Worm (Caenorhabditis elegans) whole organism, late embryonic: ENCODE data around the gene ascc-1.

Source experiments
- C08G9.2 ChIP-seq: sonication (generic microtip); optimal IDR thresholded peaks from 2 replicates; lab custom pipeline; 2016; ENCODE audit warnings: mild to moderate bottlenecking, missing genetic modification characterization, moderate library complexity, missing compliant biosample characterization
- F13H6.1 ChIP-seq: sonication (generic microtip); optimal IDR thresholded peaks from 2 replicates; lab custom pipeline; 2016; ENCODE audit warnings: missing genetic modification characterization, missing compliant biosample characterization
- K02D7.2 ChIP-seq: sonication (generic microtip); optimal IDR thresholded peaks from 2 replicates; lab custom pipeline; 2017; ENCODE audit warnings: mild to moderate bottlenecking, missing genetic modification characterization, missing compliant biosample characterization
- K09A11.1 ChIP-seq: sonication (generic microtip); optimal IDR thresholded peaks from 2 replicates; lab custom pipeline; 2017; ENCODE audit warnings: antibody characterized with exemption, mild to moderate bottlenecking, missing genetic modification characterization, missing compliant biosample characterization; ENCODE audit not compliant: insufficient read depth
- T23F11.4 ChIP-seq: fragments of 200-800 bp; sonication (Bioruptor generic); optimal IDR thresholded peaks from 2 replicates; lab custom pipeline; 2018; ENCODE audit warnings: mild to moderate bottlenecking, missing genetic modification characterization, missing compliant biosample characterization
- Y22D7AL.16 ChIP-seq: sonication (generic microtip); optimal IDR thresholded peaks from 2 replicates; lab custom pipeline; 2016; ENCODE audit warnings: missing genetic modification characterization, missing compliant biosample characterization
- ama-1 ChIP-seq: fragments of 150-350 bp; optimal IDR thresholded peaks from 2 replicates; lab custom pipeline; 2014
- ceh-14 ChIP-seq: sonication (generic microtip); optimal IDR thresholded peaks from 2 replicates; lab custom pipeline; 2016; ENCODE audit warnings: missing genotype, missing genetic modification characterization, missing compliant biosample characterization
- ceh-18 ChIP-seq: sonication (generic microtip); optimal IDR thresholded peaks from 2 replicates; lab custom pipeline; 2016; ENCODE audit warnings: missing genetic modification characterization, missing compliant biosample characterization
- ceh-19 ChIP-seq: fragments of 200-800 bp; sonication (Bioruptor generic); optimal IDR thresholded peaks from 2 replicates; lab custom pipeline; 2018; ENCODE audit warnings: mild to moderate bottlenecking, missing genetic modification characterization, missing compliant biosample characterization
- ceh-22 ChIP-seq: sonication (generic microtip); optimal IDR thresholded peaks from 2 replicates; lab custom pipeline; 2017; ENCODE audit warnings: missing biosample characterization, missing genetic modification characterization
- ceh-30 ChIP-seq: fragments of 150-350 bp; optimal IDR thresholded peaks from 2 replicates; lab custom pipeline; 2014; ENCODE audit warnings: missing biosample characterization, missing genetic modification characterization
- ceh-31 ChIP-seq: sonication (generic microtip); optimal IDR thresholded peaks from 2 replicates; lab custom pipeline; 2016; ENCODE audit warnings: missing genetic modification characterization, missing compliant biosample characterization
- ceh-45 ChIP-seq: fragments of 200-800 bp; sonication (Bioruptor generic); IDR thresholded peaks from 2 replicates; pipeline ENCODE4 v1.3.6; 2022; ENCODE audit warnings: missing genetic modification reagents, missing genetic modification characterization, missing compliant biosample characterization
- ceh-48 ChIP-seq: sonication (generic microtip); optimal IDR thresholded peaks from 2 replicates; lab custom pipeline; 2016; ENCODE audit warnings: missing genetic modification characterization, inconsistent platforms, missing compliant biosample characterization
- ceh-9 ChIP-seq: sonication (generic microtip); optimal IDR thresholded peaks from 2 replicates; lab custom pipeline; 2016; ENCODE audit warnings: mild to moderate bottlenecking, missing genetic modification characterization, inconsistent platforms, missing compliant biosample characterization
- dmd-4 ChIP-seq: sonication (generic microtip); optimal IDR thresholded peaks from 2 replicates; lab custom pipeline; 2016; ENCODE audit warnings: borderline replicate concordance, missing genetic modification characterization, missing compliant biosample characterization
- elt-2 ChIP-seq: sonication (generic microtip); optimal IDR thresholded peaks from 2 replicates; lab custom pipeline; 2016; ENCODE audit warnings: missing genetic modification reagents, missing genetic modification characterization, missing compliant biosample characterization
- ets-4 ChIP-seq: sonication (generic microtip); optimal IDR thresholded peaks from 2 replicates; lab custom pipeline; 2016; ENCODE audit warnings: missing genetic modification characterization, missing compliant biosample characterization
- fax-1 ChIP-seq: sonication (generic microtip); optimal IDR thresholded peaks from 2 replicates; lab custom pipeline; 2016; ENCODE audit warnings: missing genotype, missing genetic modification characterization, missing compliant biosample characterization
- gmeb-2 ChIP-seq: sonication (generic microtip); optimal IDR thresholded peaks from 2 replicates; lab custom pipeline; 2016; ENCODE audit warnings: missing genetic modification characterization, inconsistent platforms, missing compliant biosample characterization
- hlh-13 ChIP-seq: fragments of 200-800 bp; sonication (Bioruptor generic); optimal IDR thresholded peaks from 2 replicates; lab custom pipeline; 2018; ENCODE audit warnings: mild to moderate bottlenecking, missing genetic modification characterization, missing compliant biosample characterization
- hlh-15 ChIP-seq: sonication (generic microtip); optimal IDR thresholded peaks from 2 replicates; lab custom pipeline; 2016; ENCODE audit warnings: missing genetic modification characterization, missing compliant biosample characterization
- hlh-6 ChIP-seq: sonication (generic microtip); optimal IDR thresholded peaks from 2 replicates; lab custom pipeline; 2016; ENCODE audit warnings: missing genotype, missing genetic modification characterization, missing compliant biosample characterization
- lim-6 ChIP-seq: sonication (generic microtip); optimal IDR thresholded peaks from 2 replicates; lab custom pipeline; 2016; ENCODE audit warnings: missing genetic modification characterization, missing compliant biosample characterization
- lin-11 ChIP-seq: fragments of 200-800 bp; sonication (Bioruptor generic); optimal IDR thresholded peaks from 2 replicates; lab custom pipeline; 2018; ENCODE audit warnings: mild to moderate bottlenecking, missing genetic modification characterization, missing compliant biosample characterization
- madf-2 ChIP-seq: sonication (generic microtip); optimal IDR thresholded peaks from 2 replicates; lab custom pipeline; 2017; ENCODE audit warnings: missing genetic modification characterization, missing compliant biosample characterization
- nhr-11 ChIP-seq: fragments of 150-350 bp; optimal IDR thresholded peaks from 2 replicates; lab custom pipeline; 2014; ENCODE audit warnings: missing biosample characterization, missing genetic modification characterization
- nhr-232 ChIP-seq: sonication (generic microtip); optimal IDR thresholded peaks from 2 replicates; lab custom pipeline; 2016; ENCODE audit warnings: missing genetic modification characterization, missing compliant biosample characterization
- odd-2 ChIP-seq: sonication (generic microtip); optimal IDR thresholded peaks from 2 replicates; lab custom pipeline; 2017; ENCODE audit warnings: antibody characterized with exemption, mild to moderate bottlenecking, missing genetic modification characterization, missing compliant biosample characterization
- pax-1 ChIP-seq: fragments of 150-350 bp; optimal IDR thresholded peaks from 2 replicates; lab custom pipeline; 2014; ENCODE audit warnings: missing biosample characterization, missing genetic modification characterization
- pros-1 ChIP-seq: fragments of 150-350 bp; optimal IDR thresholded peaks from 2 replicates; lab custom pipeline; 2014; ENCODE audit warnings: missing biosample characterization, missing genetic modification reagents, missing genetic modification characterization
- rnt-1 ChIP-seq: sonication (generic microtip); optimal IDR thresholded peaks from 2 replicates; lab custom pipeline; 2016; ENCODE audit warnings: missing genetic modification characterization, missing compliant biosample characterization
- sdc-2 ChIP-seq: sonication (generic microtip); optimal IDR thresholded peaks from 2 replicates; lab custom pipeline; 2016; ENCODE audit warnings: missing genotype, missing genetic modification characterization, missing compliant biosample characterization
- sox-2 ChIP-seq: fragments of 200-800 bp; sonication (Bioruptor generic); IDR thresholded peaks from 2 replicates; pipeline ENCODE4 v1.3.6; 2022; ENCODE audit warnings: missing genetic modification reagents, missing genetic modification characterization, missing compliant biosample characterization
- tbx-2 ChIP-seq: sonication (generic microtip); optimal IDR thresholded peaks from 2 replicates; lab custom pipeline; 2016; ENCODE audit warnings: missing genetic modification characterization, missing compliant biosample characterization
- unc-55 ChIP-seq: sonication (generic microtip); optimal IDR thresholded peaks from 2 replicates; lab custom pipeline; 2017; ENCODE audit warnings: missing biosample characterization, missing genetic modification reagents, missing genetic modification characterization
- unc-86 ChIP-seq: sonication (generic microtip); optimal IDR thresholded peaks from 2 replicates; lab custom pipeline; 2016; ENCODE audit warnings: missing genetic modification characterization, missing compliant biosample characterization

ascc-1 gene

DNA sequence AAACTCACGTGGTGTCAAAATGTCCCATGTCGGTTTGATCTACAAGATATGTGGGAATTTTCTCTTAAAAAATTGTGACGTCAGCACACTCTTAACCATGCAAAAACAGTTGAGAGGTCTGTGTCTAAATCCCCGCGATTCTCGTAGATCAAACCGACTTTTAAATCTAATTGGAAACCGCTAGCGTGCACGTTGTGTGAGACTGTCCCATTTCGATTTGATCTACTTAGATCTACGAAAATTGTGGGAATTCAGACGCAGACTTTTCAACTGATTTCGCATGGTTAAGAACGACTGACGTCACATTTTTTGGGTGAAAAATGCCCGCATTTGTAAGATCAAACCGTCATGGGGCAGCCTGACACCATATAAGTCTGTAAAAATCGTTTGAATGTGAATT, 403 bp downstream of the ascc-1 start:
- TF ChIP-seq ceh-45: no peak
- TF ChIP-seq ceh-14: no peak
- TF ChIP-seq ceh-18 (tag; lab: Kevin White, UChicago): no peak
- TF ChIP-seq K02D7.2: no peak
- no peak for TF ChIP-seq sdc-2 (tag; lab: Kevin White, UChicago)
- no peak for TF ChIP-seq fax-1 (tag; lab: Kevin White, UChicago)
- no peak for TF ChIP-seq F13H6.1 (tag; lab: Kevin White, UChicago)
- TF ChIP-seq hlh-6 (tag; lab: Kevin White, UChicago): no peak

ce11 chrII:60049-60448, 2.6 kb downstream of the ascc-1 start:
- no peak for TF ChIP-seq T23F11.4
- no peak for TF ChIP-seq ama-1 (lab: Kevin White, UChicago)
- no peak for TF ChIP-seq odd-2 (tag; lab: Kevin White, UChicago)
- no peak for TF ChIP-seq dmd-4
- no peak for TF ChIP-seq madf-2
- TF ChIP-seq ceh-48 (tag; lab: Kevin White, UChicago): no peak
- no peak for TF ChIP-seq sox-2 (GFP tag; lab: Robert Waterston, UW)
- no peak for TF ChIP-seq ceh-19 (GFP tag; lab: Kevin White, UChicago)
- TF ChIP-seq rnt-1 (tag; lab: Kevin White, UChicago): no peak
- TF ChIP-seq pax-1: no peak
- TF ChIP-seq, all 69 proteins: peak for 0

ce11 chrII:61013-61412, 3.5 kb downstream of the ascc-1 start, which contains the start of gene C23H3.2:
Gene C23H3.2, plus strand, starts transcription at chrII:61313.
- TF ChIP-seq ceh-22 (no peak), ceh-48 (tag; lab: Kevin White, UChicago) (no peak), hlh-13 (GFP tag; lab: Kevin White, UChicago) (no peak), madf-2 (no peak), ceh-9 (tag; lab: Kevin White, UChicago) (no peak), nhr-232 (no peak), fax-1 (tag; lab: Kevin White, UChicago) (no peak), unc-55 (no peak), dmd-4 (no peak), ceh-31 (tag; lab: Kevin White, UChicago) (no peak), unc-86 (tag; lab: Kevin White, UChicago) (no peak)

- TF ChIP-seq sox-2 (GFP tag; lab: Robert Waterston, UW) (no peak), unc-86 (tag; lab: Kevin White, UChicago) (no peak), K09A11.1 (tag; lab: Kevin White, UChicago) (no peak), tbx-2 (tag; lab: Kevin White, UChicago) (no peak), elt-2 (no peak), odd-2 (tag; lab: Kevin White, UChicago) (no peak), pax-1 (no peak), lin-11 (tag; lab: Kevin White, UChicago) (no peak), ama-1 (lab: Kevin White, UChicago) (no peak), C08G9.2 (no peak), Y22D7AL.16 (tag; lab: Kevin White, UChicago) (no peak), pros-1 (tag; lab: Kevin White, UChicago) (no peak), gmeb-2 (tag; lab: Kevin White, UChicago) (no peak), lim-6 (tag; lab: Kevin White, UChicago) (no peak), hlh-15 (tag; lab: Kevin White, UChicago) (no peak), nhr-11 (tag; lab: Kevin White, UChicago) (no peak), F13H6.1 (tag; lab: Kevin White, UChicago) (no peak), ets-4 (tag; lab: Kevin White, UChicago) (no peak), ceh-30 (no peak)
Observed at ce11 chrII:65484-65883, 8.0 kb downstream of the ascc-1 start.
